Worm (Caenorhabditis elegans): ENCODE results near the gene spp-6.

spp-6 gene

DNA sequence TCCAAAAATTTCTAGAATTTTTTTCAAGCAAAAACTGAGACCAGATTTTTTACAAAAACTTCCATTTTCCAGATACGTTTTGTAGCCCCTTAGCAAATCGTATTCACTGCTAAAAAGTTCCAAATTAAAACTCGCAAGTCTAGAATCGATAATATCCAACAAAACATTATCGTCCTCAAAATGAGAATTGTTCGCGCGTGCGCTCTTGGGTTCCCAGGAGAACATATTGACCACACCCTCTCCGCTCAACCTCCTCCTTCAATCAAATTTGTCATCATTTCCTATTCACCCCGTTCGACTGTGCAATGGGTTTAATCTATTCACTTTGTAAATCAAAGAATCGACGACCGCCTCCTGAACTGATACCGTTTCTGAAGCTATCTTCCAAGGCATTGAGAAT, 5.3 kb upstream of the spp-6 start:
- TF ChIP-seq ceh-16 (tag; optimal IDR thresholded peaks at IDR 0.05) (no peak), ZK546.5 (tag; optimal IDR thresholded peaks at IDR 0.05) (no peak), lin-39 (tag; optimal IDR thresholded peaks at IDR 0.05) (no peak), snpc-4 (tag; optimal IDR thresholded peaks at IDR 0.05) (no peak), nhr-23 (tag; optimal IDR thresholded peaks at IDR 0.05) (no peak), tbx-2 (tag; optimal IDR thresholded peaks at IDR 0.05) (no peak), ceh-28 (tag; optimal IDR thresholded peaks at IDR 0.05) (no peak), daf-12 (tag; optimal IDR thresholded peaks at IDR 0.05) (no peak), mml-1 (tag; optimal IDR thresholded peaks at IDR 0.05) (no peak), jun-1 (tag; optimal IDR thresholded peaks at IDR 0.05) (no peak), sea-2 (GFP tag; optimal IDR thresholded peaks at IDR 0.05) (no peak)

DNA sequence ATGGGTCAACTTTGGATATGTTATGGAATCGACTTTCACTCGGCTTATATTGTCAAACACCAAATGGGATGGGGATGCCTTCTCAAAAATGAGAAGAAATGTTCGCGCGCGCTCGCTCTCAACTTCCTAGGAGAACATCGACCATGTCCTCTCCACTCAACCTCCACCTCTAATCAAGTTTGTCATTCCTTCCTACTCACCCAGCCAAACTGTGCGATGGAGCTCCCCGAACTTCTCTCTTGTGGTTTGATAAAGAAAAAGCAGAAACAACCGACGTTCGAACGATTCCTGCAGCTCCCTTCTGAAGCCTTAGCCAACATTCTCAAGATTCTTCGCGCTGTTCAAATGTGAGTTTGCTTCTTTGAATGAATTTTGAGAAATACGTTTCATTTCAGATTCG, 3.9 kb upstream of the spp-6 start:
- no peak for TF ChIP-seq nhr-12 (tag; optimal IDR thresholded peaks at IDR 0.05)
- no peak for TF ChIP-seq eor-1 (tag; optimal IDR thresholded peaks at IDR 0.05)
- no peak for TF ChIP-seq ceh-82 (tag; optimal IDR thresholded peaks at IDR 0.05)
- no peak for TF ChIP-seq daf-12 (tag; optimal IDR thresholded peaks at IDR 0.05)

DNA sequence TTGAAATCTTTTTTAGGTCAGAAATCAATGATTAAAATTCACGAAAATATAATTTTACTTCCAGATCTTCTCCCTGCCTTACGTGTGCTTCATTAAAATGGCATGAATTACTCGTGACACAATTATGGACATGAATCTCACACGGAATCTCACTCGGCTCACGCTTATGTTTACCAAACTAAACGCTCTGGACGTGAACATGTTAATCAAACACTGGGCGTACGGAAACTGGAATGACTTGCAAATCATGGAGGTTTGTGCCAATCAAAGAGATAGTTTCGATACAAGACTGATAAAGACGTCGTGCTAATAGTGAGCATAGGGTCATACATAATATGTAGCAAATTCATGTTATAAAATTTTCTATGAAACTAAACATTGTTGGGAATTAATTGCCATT, 2.6 kb upstream of the spp-6 start:
- no peak for TF ChIP-seq egl-5 (tag; optimal IDR thresholded peaks at IDR 0.05)
- TF ChIP-seq pqm-1 (tag; optimal IDR thresholded peaks at IDR 0.05) = peak; percentile 4
- TF ChIP-seq elt-2 (tag; optimal IDR thresholded peaks at IDR 0.05) = peak; percentile 54

DNA sequence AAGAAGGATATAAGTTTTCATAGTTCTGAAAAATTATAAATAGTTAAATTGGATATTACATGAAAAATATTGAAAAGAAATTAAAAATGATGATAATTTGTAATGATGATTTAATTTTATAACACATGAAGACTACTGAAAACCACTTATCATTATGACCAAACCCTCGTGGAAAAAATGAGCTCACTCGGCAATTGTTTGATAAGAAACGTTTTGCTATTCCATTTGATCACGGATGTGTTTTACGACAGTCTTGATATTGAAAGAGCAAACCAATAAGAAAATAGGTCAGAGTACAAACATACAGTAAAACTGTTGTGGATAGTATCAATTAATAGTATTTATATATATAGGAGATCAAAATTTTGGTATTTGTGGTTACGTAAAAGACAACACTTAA, 1.8 kb upstream of the spp-6 start, which contains the start of gene spp-3:
Gene spp-3, minus strand, starts transcription at position 25 of the 400 bp plus-strand sequence.
- TF ChIP-seq nfya-1 (tag; optimal IDR thresholded peaks at IDR 0.05; ENCODE audit: insufficient read depth) = peak; percentile 48
- peak; percentile 57 for TF ChIP-seq jun-1 (tag; optimal IDR thresholded peaks at IDR 0.05)
- TF ChIP-seq pqm-1 (tag; optimal IDR thresholded peaks at IDR 0.05) = peak; percentile 93
- no peak for TF ChIP-seq tbx-2 (tag; optimal IDR thresholded peaks at IDR 0.05)
- peak; percentile 88 for TF ChIP-seq skn-1 (tag; optimal IDR thresholded peaks at IDR 0.05)
- peak; percentile 38 for TF ChIP-seq pha-4 (tag; optimal IDR thresholded peaks at IDR 0.05)
- TF ChIP-seq sea-2 (GFP tag; optimal IDR thresholded peaks at IDR 0.05) = no peak
- TF ChIP-seq elt-2 (tag; optimal IDR thresholded peaks at IDR 0.05) = peak; percentile 96

DNA sequence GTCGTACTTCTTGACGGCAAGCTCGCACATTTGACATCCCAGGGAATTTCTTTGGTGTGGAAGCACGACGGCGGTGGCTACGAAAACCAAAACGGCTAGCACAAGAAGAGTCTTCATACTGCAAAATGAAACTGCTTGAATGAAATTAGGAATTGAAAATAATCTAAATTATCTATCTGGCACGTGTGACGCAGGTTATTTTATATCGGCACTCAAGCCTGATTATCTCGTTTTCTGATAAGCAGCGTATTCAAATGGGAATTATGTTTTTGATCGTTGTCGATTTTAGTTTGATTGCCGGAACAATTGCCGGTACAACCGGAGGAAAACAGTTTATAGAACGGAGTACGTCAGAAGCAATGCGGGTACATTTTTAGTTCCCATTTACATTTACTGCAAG, 1.5 kb downstream of the spp-6 start, which contains the start of gene spp-4:
Gene spp-4, minus strand, starts transcription at position 118 of the 400 bp plus-strand sequence.
- TF ChIP-seq eor-1 (tag; optimal IDR thresholded peaks at IDR 0.05) (no peak), elt-2 (tag; optimal IDR thresholded peaks at IDR 0.05) (peak; percentile 84)

DNA sequence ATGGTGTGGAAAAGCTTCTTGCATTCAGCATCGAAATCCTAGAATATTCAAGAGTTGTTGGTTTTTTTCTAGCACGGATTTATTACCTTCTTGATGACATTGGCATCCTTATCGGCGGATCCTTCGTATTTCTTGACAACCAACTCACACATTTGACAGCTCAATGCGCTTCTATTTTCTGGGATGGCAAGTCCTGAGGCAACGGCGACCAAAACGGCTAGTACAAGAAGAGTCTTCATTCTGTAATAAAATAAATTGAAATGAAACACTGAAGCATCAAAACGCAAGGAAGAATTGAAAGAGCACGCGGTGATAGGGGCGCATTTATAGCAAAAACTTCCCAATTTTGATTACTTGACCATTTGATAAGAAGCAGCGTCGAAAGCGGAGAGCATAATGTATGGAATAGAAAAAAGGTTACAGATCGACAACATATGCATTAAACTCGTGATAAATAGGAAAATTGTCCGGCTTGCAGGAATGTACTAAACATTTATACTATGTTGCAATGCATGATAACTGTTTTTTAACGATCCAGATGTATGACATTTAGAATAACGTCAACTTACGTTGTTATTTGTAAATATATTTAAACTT, 3.1 kb downstream of the spp-6 start, which contains the start of gene spp-5:
Gene spp-5, minus strand, starts transcription at position 240 of the 597 bp plus-strand sequence.
- TF ChIP-seq egl-5 (tag; optimal IDR thresholded peaks at IDR 0.05) (no peak), fos-1 (tag; optimal IDR thresholded peaks at IDR 0.05) (no peak), nfya-1 (tag; optimal IDR thresholded peaks at IDR 0.05; ENCODE audit: insufficient read depth) (no peak), nhr-12 (tag; optimal IDR thresholded peaks at IDR 0.05) (no peak), nhr-67 (tag; optimal IDR thresholded peaks at IDR 0.05) (no peak), R02D3.7 (tag; optimal IDR thresholded peaks at IDR 0.05) (no peak), ama-1 (optimal IDR thresholded peaks at IDR 0.05) (peak; percentile 41), jun-1 (tag; optimal IDR thresholded peaks at IDR 0.05) (peak; percentile 63), elt-2 (tag; optimal IDR thresholded peaks at IDR 0.05) (peak; percentile 95), pqm-1 (tag; optimal IDR thresholded peaks at IDR 0.05) (peak; percentile 97), mdl-1 (tag; optimal IDR thresholded peaks at IDR 0.05) (peak; percentile 14), pha-4 (tag; optimal IDR thresholded peaks at IDR 0.05) (peak; percentile 78)

DNA sequence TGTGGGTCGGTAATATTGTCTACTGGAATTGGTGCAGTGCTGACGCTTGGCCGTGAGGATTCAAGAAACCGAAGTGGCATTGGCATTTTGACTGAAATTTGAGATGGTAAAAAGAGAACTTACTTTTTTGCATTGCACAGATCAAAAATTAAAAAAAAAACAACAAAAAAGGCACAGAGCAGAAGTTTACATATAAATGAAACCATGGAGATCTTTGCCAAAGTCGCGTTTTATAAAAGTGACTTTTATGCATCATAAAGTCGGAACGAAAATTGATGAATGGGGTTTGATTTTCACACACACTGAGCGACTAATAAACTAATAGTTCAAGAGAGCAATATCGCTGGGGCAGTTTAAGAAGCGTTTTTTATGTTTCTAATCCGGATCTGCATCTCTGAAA, 5.2 kb downstream of the spp-6 start, which contains the start of gene T08A9.13:
Gene T08A9.13, minus strand, starts transcription at position 101 of the 400 bp plus-strand sequence.
- TF ChIP-seq zag-1 (tag; optimal IDR thresholded peaks at IDR 0.05) (no peak), lsy-12 (tag; optimal IDR thresholded peaks at IDR 0.05) (no peak), ztf-11 (tag; optimal IDR thresholded peaks at IDR 0.05) (no peak), nhr-77 (tag; optimal IDR thresholded peaks at IDR 0.05) (no peak), sea-2 (GFP tag; optimal IDR thresholded peaks at IDR 0.05) (no peak), tbx-2 (tag; optimal IDR thresholded peaks at IDR 0.05) (no peak), ceh-28 (tag; optimal IDR thresholded peaks at IDR 0.05) (no peak)

Measured in whole organism, L3 larva.